Worm (Caenorhabditis elegans): ENCODE data around the gene oac-55.

DNA sequence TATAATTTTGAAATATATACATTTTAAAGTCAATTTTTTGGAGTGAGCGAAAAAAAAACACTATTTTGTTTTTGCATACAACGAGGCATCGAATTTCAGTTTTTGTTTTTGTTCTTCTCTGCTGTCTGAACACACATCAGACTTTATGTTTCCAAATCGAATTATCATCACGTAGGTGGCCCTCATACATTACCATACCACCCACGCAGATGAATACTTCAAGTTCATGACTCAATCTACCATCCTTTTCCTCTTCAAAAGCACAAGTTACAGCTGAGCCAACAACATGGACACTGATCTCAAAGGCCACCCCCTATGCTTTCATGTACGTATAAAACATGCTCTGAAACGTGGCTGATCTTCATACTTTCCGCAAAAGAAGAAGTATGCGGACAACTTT is 28.8 kb downstream of the oac-55 start, which contains the start of gene R08F11.7:
- TF ChIP-seq skn-1 (tag; optimal IDR thresholded peaks at IDR 0.05) (no peak), nhr-11 (tag; optimal IDR thresholded peaks at IDR 0.05) (no peak), jun-1 (tag; optimal IDR thresholded peaks at IDR 0.05) (no peak), daf-12 (tag; optimal IDR thresholded peaks at IDR 0.05) (no peak), mdl-1 (tag; optimal IDR thresholded peaks at IDR 0.05) (no peak), elt-2 (tag; optimal IDR thresholded peaks at IDR 0.05) (no peak)

Measured in whole organism, L3 larva.